Fruit fly (Drosophila melanogaster): Measurements from ENCODE around the gene Pus1.
A peak's percentile ranks its signal among the peaks of the same experiment; 100 is the strongest.

Pus1 gene

DNA sequence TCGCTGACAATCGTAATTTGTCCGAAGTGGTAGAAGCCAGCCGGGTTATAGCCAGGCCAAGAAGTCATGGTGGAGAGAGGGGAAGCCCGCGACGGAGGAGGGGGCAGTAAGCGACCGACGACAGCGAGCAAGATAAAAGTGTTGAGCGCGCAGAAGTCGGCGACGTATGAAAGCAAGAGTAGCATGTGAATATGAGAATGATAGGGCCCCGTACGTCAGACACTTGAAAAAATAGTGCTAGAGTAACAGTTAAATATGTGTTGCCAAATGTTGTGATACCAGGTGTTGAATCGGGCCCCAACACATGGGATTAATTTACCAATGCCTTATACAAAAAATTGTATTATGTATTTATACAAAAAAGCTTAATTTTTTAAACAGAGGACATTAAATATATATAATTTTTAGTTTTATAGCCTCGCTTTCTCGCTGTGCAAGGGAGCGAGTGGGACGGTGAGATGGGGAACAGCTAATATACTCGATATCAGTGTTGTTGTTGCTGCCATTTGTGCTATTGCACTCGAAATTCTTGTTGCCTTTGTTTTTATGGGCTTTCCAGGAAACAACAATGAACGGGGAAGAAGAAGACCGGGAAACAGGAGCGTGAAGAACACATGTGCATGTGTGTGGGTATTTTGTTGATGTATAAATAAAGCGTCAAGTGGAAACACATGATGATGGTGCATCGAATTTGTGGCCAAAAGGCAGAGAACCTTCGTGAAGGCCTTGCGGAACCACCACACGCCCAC lies 42.4 kb downstream of the Pus1 start (continued):
- TF ChIP-seq wek (GFP tag; optimal IDR thresholded peaks at IDR 0.05) (no peak), HLH3B (GFP tag; IDR thresholded peaks at IDR 0.05) (peak; percentile 86), CG16863 (GFP tag; optimal IDR thresholded peaks at IDR 0.05) (peak; percentile 54), CG10462 (GFP tag; optimal IDR thresholded peaks at IDR 0.05) (peak; percentile 65), sr (GFP tag; IDR thresholded peaks at IDR 0.05) (0 out of 3 replicates have a peak, but pooled peaks have one; percentile 10), Awh (GFP tag; IDR thresholded peaks at IDR 0.05) (peak; percentile 76), CG4328 (GFP tag; optimal IDR thresholded peaks at IDR 0.05) (peak; percentile 73), CG15073 (GFP tag; optimal IDR thresholded peaks at IDR 0.05) (no peak), Blimp-1 (GFP tag; optimal IDR thresholded peaks at IDR 0.05) (peak; percentile 93), CG17186 (GFP tag; optimal IDR thresholded peaks at IDR 0.05) (no peak), scrt (GFP tag; optimal IDR thresholded peaks at IDR 0.05) (peak; percentile 81), CG12236 (GFP tag; optimal IDR thresholded peaks at IDR 0.05) (no peak), Oaz (GFP tag; IDR thresholded peaks at IDR 0.05) (peak; percentile 69), CG18476 (GFP tag; optimal IDR thresholded peaks at IDR 0.05) (peak; percentile 61), Abd-B (GFP tag; optimal IDR thresholded peaks at IDR 0.05) (peak; percentile 86), CG18764 (GFP tag; optimal IDR thresholded peaks at IDR 0.05) (peak; percentile 66), schlank (tag; optimal IDR thresholded peaks at IDR 0.05) (peak; percentile 49), CG1647 (GFP tag; optimal IDR thresholded peaks at IDR 0.05) (peak; percentile 1), ken (GFP tag; IDR thresholded peaks at IDR 0.05) (peak; percentile 76), CG2889 (GFP tag; IDR thresholded peaks at IDR 0.05) (peak; percentile 73), MTF-1 (GFP tag; optimal IDR thresholded peaks at IDR 0.05; ENCODE audit: borderline replicate concordance) (peak; percentile 43), CG8359 (GFP tag; optimal IDR thresholded peaks at IDR 0.05; ENCODE audit: borderline replicate concordance) (peak; percentile 53), CG12299 (tag; optimal IDR thresholded peaks at IDR 0.05) (peak; percentile 37), CG13123 (GFP tag; optimal IDR thresholded peaks at IDR 0.05) (peak; percentile 43), CG10654 (GFP tag; optimal IDR thresholded peaks at IDR 0.05) (peak; percentile 84), jumu (GFP tag; optimal IDR thresholded peaks at IDR 0.05) (no peak), sqz (GFP tag; optimal IDR thresholded peaks at IDR 0.05) (peak; percentile 69), dm (GFP tag; optimal IDR thresholded peaks at IDR 0.05) (no peak), pzg (GFP tag; optimal IDR thresholded peaks at IDR 0.05) (no peak), CG14050 (GFP tag; IDR thresholded peaks at IDR 0.05) (peak; percentile 74), Dref (GFP tag; IDR thresholded peaks at IDR 0.05) (0 out of 2 replicates have a peak, but pooled peaks have one; percentile 18), CG33557 (GFP tag; optimal IDR thresholded peaks at IDR 0.05) (peak; percentile 76), dpn (GFP tag; optimal IDR thresholded peaks at IDR 0.05) (peak; percentile 20 to 78), CoRest (tag; optimal IDR thresholded peaks at IDR 0.05) (peak; percentile 90), fd3F (GFP tag; optimal IDR thresholded peaks at IDR 0.05) (peak; percentile 77), CG15514 (GFP tag; optimal IDR thresholded peaks at IDR 0.05) (peak; percentile 67), CG13287 (GFP tag; IDR thresholded peaks at IDR 0.05; ENCODE audit: partially characterized antibody) (no peak; the same call in 1 of the 2 replicates), CG13775 (GFP tag; optimal IDR thresholded peaks at IDR 0.05) (peak; percentile 81), CG10321 (GFP tag; IDR thresholded peaks at IDR 0.05) (peak; percentile 54), Atf-2 (GFP tag; optimal IDR thresholded peaks at IDR 0.05) (no peak), ranshi (GFP tag; IDR thresholded peaks at IDR 0.05) (peak; percentile 84), ERR (GFP tag; optimal IDR thresholded peaks at IDR 0.05) (no peak), CG10959 (GFP tag; IDR thresholded peaks at IDR 0.05) (peak; percentile 82), Rfx (GFP tag; IDR thresholded peaks at IDR 0.05) (peak; percentile 89), YL-1 (GFP tag; optimal IDR thresholded peaks at IDR 0.05) (no peak), CG8290 (GFP tag; optimal IDR thresholded peaks at IDR 0.05) (peak; percentile 80), CG8290 (tag; optimal IDR thresholded peaks at IDR 0.05) (peak; percentile 11 to 44), CG31365 (tag; optimal IDR thresholded peaks at IDR 0.05) (peak; percentile 47), sim (GFP tag; IDR thresholded peaks at IDR 0.05) (peak; percentile 63), chn (GFP tag; optimal IDR thresholded peaks at IDR 0.05) (peak; percentile 55)

Data from whole organism, embryonic.